Worm (Caenorhabditis elegans): Measurements from ENCODE around the gene fbxb-55.

- TF ChIP-seq him-1 (tag; optimal IDR thresholded peaks at IDR 0.05) = no peak
- TF ChIP-seq W03F9.2 (tag; optimal IDR thresholded peaks at IDR 0.05) = no peak
Observed at ce11 chrIV:4041006-4041405, 27.6 kb upstream of the fbxb-55 start.

All from whole organism, L4/young adult.